Fruit fly (Drosophila melanogaster) ovary, adult (tissue): ENCODE results near the gene rhea.

ENCODE experiments used
- CG17801 ChIP-seq: fragments of 200-800 bp; optimal IDR thresholded peaks from 2 replicates; lab custom pipeline; 2019; ENCODE audit warnings: missing biosample characterization, mild to moderate bottlenecking, missing genetic modification characterization, moderate library complexity; ENCODE audit not compliant: partially characterized antibody

Gene rhea

dm6 chr3L:8544710-8545109 is at the start of gene rhea:
rhea (plus strand) TSS chr3L:8545001.
- TF ChIP-seq CG17801 (GFP tag; lab: Kevin White, UChicago) = peak; percentile 28

DNA sequence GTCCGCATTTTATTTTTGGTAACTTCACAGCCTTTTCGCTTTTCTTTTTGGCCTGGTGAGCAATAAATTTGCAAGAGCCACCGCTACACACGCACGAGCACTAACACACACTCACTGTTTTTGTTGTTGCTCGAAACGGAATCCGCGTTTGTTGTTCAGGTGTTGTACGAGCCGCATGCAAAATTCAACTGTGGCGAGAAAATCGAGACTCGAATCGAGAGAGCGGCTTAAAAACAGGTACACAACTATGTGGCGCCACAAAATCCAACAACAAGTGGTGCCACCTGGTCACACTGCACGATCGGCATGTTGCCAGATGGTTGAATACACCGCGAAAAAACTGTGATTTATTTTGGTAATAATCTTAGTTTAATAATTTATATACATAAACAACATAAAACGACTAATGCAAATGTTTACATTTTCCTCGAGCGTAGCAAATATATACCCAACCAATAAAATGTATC is 37.8 kb upstream of the rhea start, which contains the start of gene CG43163:
TSS of gene CG43163 (minus strand) at position 172 of the 467 bp plus-strand sequence.
- peak; percentile 26 for TF ChIP-seq CG17801 (GFP tag; lab: Kevin White, UChicago)

dm6 chr3L:8509567-8510109 is 35.2 kb upstream of the rhea start, which contains the start of the genes ZC3H3 and Pus7:
ZC3H3 (minus strand) TSS chr3L:8509763.
Pus7 (plus strand) TSS chr3L:8510003.
- TF ChIP-seq CG17801 (GFP tag; lab: Kevin White, UChicago) = no peak

dm6 chr3L:8512428-8512827 is 32.4 kb upstream of the rhea start, which contains the start of gene CG6765:
CG6765 (plus strand) TSS chr3L:8512767.
- TF ChIP-seq CG17801 (GFP tag; lab: Kevin White, UChicago) = no peak

- TF ChIP-seq CG17801 (GFP tag; lab: Kevin White, UChicago) = no peak
Measured at dm6 chr3L:8513258-8513657, 31.5 kb upstream of the rhea start.

- no peak for TF ChIP-seq CG17801 (GFP tag; lab: Kevin White, UChicago)
Measured at dm6 chr3L:8514768-8515167, 30.0 kb upstream of the rhea start, which contains the start of gene CG6683. CG6683 (minus strand) TSS chr3L:8514921.

DNA sequence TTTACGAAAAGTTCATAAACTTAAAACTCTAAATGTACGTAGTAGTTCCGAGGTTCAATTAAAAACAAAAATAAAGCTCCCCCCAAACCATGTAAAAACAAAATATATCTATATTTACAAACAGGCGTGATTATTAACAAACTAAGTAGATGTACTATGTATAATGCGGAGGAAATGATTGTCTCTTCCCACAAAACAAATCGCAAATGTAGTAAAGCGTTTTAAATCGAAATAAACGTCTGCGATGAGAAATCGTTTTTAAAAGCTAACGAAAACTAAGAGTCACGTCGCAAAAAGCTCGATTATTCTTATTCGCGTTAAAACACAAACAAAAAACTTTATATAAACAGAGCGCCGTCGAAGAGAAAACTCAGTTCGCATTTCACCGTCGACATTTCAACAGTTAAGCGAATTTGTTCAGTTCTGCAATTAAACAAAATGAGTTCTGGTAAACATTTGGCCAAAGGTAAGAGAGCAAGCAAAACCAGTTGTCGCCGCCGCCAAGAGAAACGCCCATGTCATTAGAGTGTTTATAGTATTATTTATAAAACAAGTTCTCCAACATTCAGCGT is 26.2 kb upstream of the rhea start, which contains the start of gene GstO3:
TSS of gene GstO3 (plus strand) at position 370 of the 572 bp plus-strand sequence.
- peak; percentile 51 for TF ChIP-seq CG17801 (GFP tag; lab: Kevin White, UChicago)

dm6 chr3L:8519232-8519631 is 25.6 kb upstream of the rhea start:
- no peak for TF ChIP-seq CG17801 (GFP tag; lab: Kevin White, UChicago)

DNA sequence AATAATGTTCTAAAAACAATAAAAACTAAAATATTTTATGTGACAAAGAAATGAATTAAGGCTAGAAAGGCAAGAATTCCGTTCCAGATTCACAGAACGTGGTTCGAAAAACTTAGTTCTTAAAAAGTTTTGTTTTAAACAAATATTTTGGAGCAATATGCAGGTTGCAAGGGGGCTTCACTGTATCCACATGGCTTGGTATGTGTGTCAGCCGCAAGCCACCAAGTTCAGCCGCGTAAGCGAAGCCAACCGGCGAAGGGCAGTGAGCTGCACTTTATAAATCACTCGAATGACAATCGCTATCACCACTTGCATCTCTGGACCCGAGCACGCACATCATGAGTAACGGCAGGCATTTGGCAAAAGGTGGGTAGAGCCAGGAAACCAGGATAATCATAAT is 24.5 kb upstream of the rhea start, which contains the start of gene se:
TSS of gene se (plus strand) at position 301 of the 400 bp plus-strand sequence.
- no peak for TF ChIP-seq CG17801 (GFP tag; lab: Kevin White, UChicago)

- peak; percentile 51 for TF ChIP-seq CG17801 (GFP tag; lab: Kevin White, UChicago)
Measured at dm6 chr3L:8523257-8523656, 21.5 kb upstream of the rhea start, which contains the start of gene GstO2. GstO2 (minus strand) TSS chr3L:8523501.

dm6 chr3L:8524816-8525625 is 19.8 kb upstream of the rhea start, which contains the start of the genes GstO1 and foi:
GstO1 (minus strand) TSS chr3L:8524866.
foi (plus strand) TSS chr3L:8525244.
- TF ChIP-seq CG17801 (GFP tag; lab: Kevin White, UChicago) = peak; percentile 55

- TF ChIP-seq CG17801 (GFP tag; lab: Kevin White, UChicago) = no peak
Measured at dm6 chr3L:8525691-8526421, 18.9 kb upstream of the rhea start.

DNA sequence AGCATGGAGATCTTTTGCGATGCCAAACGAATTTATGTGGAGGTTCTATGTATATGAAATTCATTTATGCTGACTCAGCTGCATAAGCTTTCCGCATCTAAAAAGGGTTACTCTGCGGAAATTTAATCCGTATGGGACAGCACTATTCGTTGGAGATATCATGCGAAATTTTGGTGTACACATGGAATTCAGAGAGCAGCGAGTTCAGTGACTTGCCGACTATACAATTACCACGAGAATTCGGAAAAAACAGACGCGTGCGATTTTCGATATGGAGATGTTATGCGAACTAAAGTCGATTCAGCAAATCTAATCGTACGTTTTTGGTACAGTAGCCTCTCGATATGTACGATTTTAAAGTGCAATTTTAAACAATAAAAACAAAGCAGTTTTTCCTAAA is 17.0 kb upstream of the rhea start:
- no peak for TF ChIP-seq CG17801 (GFP tag; lab: Kevin White, UChicago)

- peak; percentile 18 for TF ChIP-seq CG17801 (GFP tag; lab: Kevin White, UChicago)
Measured at dm6 chr3L:8528546-8528945, 16.3 kb upstream of the rhea start.
